Worm (Caenorhabditis elegans) whole organism, L3 larva: ENCODE data around the gene srh-36.

Experiments
- nhr-28 ChIP-seq: fragments of 150-350 bp; optimal IDR thresholded peaks from 2 replicates; lab custom pipeline; 2014; ENCODE audit warnings: missing biosample characterization, missing genetic modification characterization
- unc-39 ChIP-seq: sonication (generic microtip); optimal IDR thresholded peaks from 4 replicates; lab custom pipeline; 2017; ENCODE audit warnings: missing biosample characterization, missing genetic modification characterization
- unc-62 ChIP-seq: fragments of 150-350 bp; sonication (generic microtip); optimal IDR thresholded peaks from 4 replicates; lab custom pipeline; 2014; ENCODE audit warnings: missing biosample characterization, missing genetic modification reagents, missing genetic modification characterization

ce11 chrV:2861505-2861904 is 40.0 kb upstream of the srh-36 start, which contains the start of gene srh-270:
- TF ChIP-seq nhr-28 (tag; lab: Kevin White, UChicago) = no peak
- TF ChIP-seq unc-62 = no peak
- no peak for TF ChIP-seq unc-39 (tag; lab: Kevin White, UChicago)
